Fruit fly (Drosophila melanogaster): Measurements from ENCODE around the gene Aasdh.

DNA sequence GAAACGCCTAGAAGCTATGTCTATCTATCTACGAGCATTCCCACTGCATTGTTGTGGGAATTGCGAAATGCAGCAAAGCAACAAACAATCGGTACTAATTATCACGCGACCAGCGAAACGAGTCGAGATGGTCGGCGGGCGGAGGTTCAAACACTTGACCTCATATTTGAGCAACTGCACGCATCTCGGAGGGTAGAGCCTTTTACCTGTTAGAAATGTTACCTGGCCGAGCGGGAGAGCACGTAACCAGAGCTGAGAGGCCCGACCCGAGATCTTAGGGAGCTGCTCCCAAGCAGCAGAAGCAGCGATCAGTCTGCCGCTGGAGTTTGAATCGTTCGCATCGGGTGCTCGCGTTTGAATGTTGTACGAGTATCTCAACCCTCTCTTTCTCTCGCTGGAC is 29.0 kb upstream of the Aasdh start:
- TF ChIP-seq Sin3A (optimal IDR thresholded peaks at IDR 0.05) = no peak
- no peak for TF ChIP-seq psq (optimal IDR thresholded peaks at IDR 0.05)
- TF ChIP-seq ttk (optimal IDR thresholded peaks at IDR 0.05) = no peak
- TF ChIP-seq h (optimal IDR thresholded peaks at IDR 0.05) = no peak
- no peak for TF ChIP-seq insv (optimal IDR thresholded peaks at IDR 0.05)
- no peak for TF ChIP-seq Myc (optimal IDR thresholded peaks at IDR 0.05)

All from Kc167 (cell line).